Worm (Caenorhabditis elegans): ENCODE data around the gene ver-4.

The ver-4 gene

ce11 chrX:10982051-10982450 is at the start of gene ver-4:
Gene ver-4 (plus strand): TSS chrX:10982351.
- TF ChIP-seq flh-1 (GFP tag; optimal IDR thresholded peaks at IDR 0.05) (no peak), ceh-83 (GFP tag; optimal IDR thresholded peaks at IDR 0.05) (no peak), elt-3 (tag; optimal IDR thresholded peaks at IDR 0.05) (no peak)

ce11 chrX:10933308-10934014 is 48.7 kb upstream of the ver-4 start:
- TF ChIP-seq ces-1 (GFP tag; optimal IDR thresholded peaks at IDR 0.05): peak; percentile 79
- TF ChIP-seq nhr-237 (tag; optimal IDR thresholded peaks at IDR 0.05): no peak
- TF ChIP-seq mls-2 (tag; optimal IDR thresholded peaks at IDR 0.05): no peak
- TF ChIP-seq mep-1 (tag; optimal IDR thresholded peaks at IDR 0.05): no peak

ce11 chrX:10941255-10941654 is 40.9 kb upstream of the ver-4 start, which contains the start of gene pho-7:
Gene pho-7 (minus strand): TSS chrX:10941355.
- TF ChIP-seq ceh-83 (GFP tag; optimal IDR thresholded peaks at IDR 0.05) (no peak), mep-1 (tag; optimal IDR thresholded peaks at IDR 0.05) (no peak), drap-1 (GFP tag; optimal IDR thresholded peaks at IDR 0.05) (no peak)

- TF ChIP-seq bed-3 (GFP tag; optimal IDR thresholded peaks at IDR 0.05) (no peak), tbx-8 (GFP tag; optimal IDR thresholded peaks at IDR 0.05) (no peak), mls-2 (tag; optimal IDR thresholded peaks at IDR 0.05) (no peak), ces-1 (GFP tag; optimal IDR thresholded peaks at IDR 0.05) (no peak), mab-5 (tag; optimal IDR thresholded peaks at IDR 0.05) (no peak), lsy-2 (tag; optimal IDR thresholded peaks at IDR 0.05) (no peak), sem-2 (GFP tag; optimal IDR thresholded peaks at IDR 0.05) (no peak), unc-39 (tag; optimal IDR thresholded peaks at IDR 0.05) (no peak), lin-32 (GFP tag; optimal IDR thresholded peaks at IDR 0.05) (no peak), nhr-76 (tag; optimal IDR thresholded peaks at IDR 0.05) (no peak), elt-3 (tag; optimal IDR thresholded peaks at IDR 0.05) (no peak), ztf-11 (tag; optimal IDR thresholded peaks at IDR 0.05) (no peak), drap-1 (GFP tag; optimal IDR thresholded peaks at IDR 0.05) (no peak), blmp-1 (tag; optimal IDR thresholded peaks at IDR 0.05) (no peak), ceh-83 (GFP tag; optimal IDR thresholded peaks at IDR 0.05) (no peak), pha-4 (tag; optimal IDR thresholded peaks at IDR 0.05) (no peak), ceh-39 (tag; optimal IDR thresholded peaks at IDR 0.05) (no peak), lin-13 (tag; optimal IDR thresholded peaks at IDR 0.05) (no peak), sptf-1 (tag; optimal IDR thresholded peaks at IDR 0.05) (no peak)
These were observed 33.3 kb upstream of the ver-4 start, which contains the start of gene T21B6.3 for ce11 chrX:10948852-10949251. Gene T21B6.3 (minus strand): TSS chrX:10948952.

ce11 chrX:10951168-10951567 is 31.0 kb upstream of the ver-4 start, which contains the start of gene K09C8.7:
Gene K09C8.7 (minus strand): TSS chrX:10951393.
- no peak for TF ChIP-seq lin-32 (GFP tag; optimal IDR thresholded peaks at IDR 0.05)

- no peak for TF ChIP-seq tbx-8 (GFP tag; optimal IDR thresholded peaks at IDR 0.05)
- no peak for TF ChIP-seq elt-3 (tag; optimal IDR thresholded peaks at IDR 0.05)
- no peak for TF ChIP-seq lin-32 (GFP tag; optimal IDR thresholded peaks at IDR 0.05)
- TF ChIP-seq mep-1 (tag; optimal IDR thresholded peaks at IDR 0.05): no peak
- no peak for TF ChIP-seq nhr-76 (tag; optimal IDR thresholded peaks at IDR 0.05)
- no peak for TF ChIP-seq bed-3 (GFP tag; optimal IDR thresholded peaks at IDR 0.05)
These were observed 30.2 kb upstream of the ver-4 start for ce11 chrX:10951922-10952321.

- TF ChIP-seq mep-1 (tag; optimal IDR thresholded peaks at IDR 0.05): no peak
- no peak for TF ChIP-seq ztf-11 (tag; optimal IDR thresholded peaks at IDR 0.05)
- TF ChIP-seq drap-1 (GFP tag; optimal IDR thresholded peaks at IDR 0.05): no peak
- no peak for TF ChIP-seq nhr-237 (tag; optimal IDR thresholded peaks at IDR 0.05)
- TF ChIP-seq hlh-1 (tag; optimal IDR thresholded peaks at IDR 0.05): no peak
- no peak for TF ChIP-seq tbx-8 (GFP tag; optimal IDR thresholded peaks at IDR 0.05)
- no peak for TF ChIP-seq sptf-1 (tag; optimal IDR thresholded peaks at IDR 0.05)
- TF ChIP-seq unc-62 (GFP tag; optimal IDR thresholded peaks at IDR 0.05): no peak
These were observed 28.3 kb upstream of the ver-4 start, which contains the start of gene pbo-4 for ce11 chrX:10953834-10954233. Gene pbo-4 (plus strand): TSS chrX:10954134.

Data from whole organism, mixed stage, embryonic.